Worm (Caenorhabditis elegans) whole organism, L2 larva: Measurements from ENCODE around the gene natc-1.
A peak's percentile ranks its signal among the peaks of the same experiment; 100 is the strongest.

Experiments
- C34F6.9 ChIP-seq: fragments of 150-350 bp; optimal IDR thresholded peaks from 2 replicates; lab custom pipeline; 2014; ENCODE audit warnings: missing biosample characterization, missing genetic modification characterization
- F13H6.1 ChIP-seq: sonication (generic microtip); optimal IDR thresholded peaks from 2 replicates; lab custom pipeline; 2016; ENCODE audit warnings: missing genetic modification characterization, missing compliant biosample characterization
- R02D3.7 ChIP-seq: fragments of 150-350 bp; optimal IDR thresholded peaks from 2 replicates; lab custom pipeline; 2014; ENCODE audit warnings: missing biosample characterization, missing genetic modification characterization
- alr-1 ChIP-seq: fragments of 150-350 bp; optimal IDR thresholded peaks from 2 replicates; lab custom pipeline; 2014; ENCODE audit warnings: missing biosample characterization, missing genetic modification characterization
- blmp-1 ChIP-seq: sonication (generic microtip); optimal IDR thresholded peaks from 2 replicates; lab custom pipeline; 2017; ENCODE audit warnings: missing genetic modification characterization, mild to moderate bottlenecking, missing compliant biosample characterization, antibody characterized with exemption, moderate library complexity; ENCODE audit not compliant: insufficient read depth
- crh-2 ChIP-seq: sonication (generic microtip); optimal IDR thresholded peaks from 2 replicates; lab custom pipeline; 2017; ENCODE audit warnings: missing biosample characterization, missing genetic modification characterization
- elt-1 ChIP-seq: fragments of 150-350 bp; optimal IDR thresholded peaks from 2 replicates; lab custom pipeline; 2014; ENCODE audit warnings: missing biosample characterization, missing genetic modification characterization
- elt-3 ChIP-seq: sonication (generic microtip); optimal IDR thresholded peaks from 2 replicates; lab custom pipeline; 2017; ENCODE audit warnings: missing biosample characterization, missing genetic modification characterization
- fos-1 ChIP-seq: fragments of 150-350 bp; optimal IDR thresholded peaks from 2 replicates; lab custom pipeline; 2014; ENCODE audit warnings: missing biosample characterization, missing genetic modification characterization
- gmeb-1 ChIP-seq: fragments of 150-350 bp; optimal IDR thresholded peaks from 2 replicates; lab custom pipeline; 2014; ENCODE audit warnings: missing biosample characterization, missing genetic modification characterization
- lsy-2 ChIP-seq, 2 experiments: fragments of 150-350 bp in 1 of 2; sonication (generic microtip) in 1 of 2; optimal IDR thresholded peaks; 2 replicates each; lab custom pipeline; 2014 to 2017; ENCODE audit warnings: missing biosample characterization in 2 of 2, missing genetic modification characterization in 2 of 2
- mab-5 ChIP-seq: fragments of 150-350 bp; optimal IDR thresholded peaks from 2 replicates; lab custom pipeline; 2014; ENCODE audit warnings: missing biosample characterization, missing genetic modification characterization
- mdl-1 ChIP-seq, 2 experiments: fragments of 150-350 bp in 1 of 2; sonication (generic microtip) in 1 of 2; optimal IDR thresholded peaks; 2 replicates each; lab custom pipeline; 2017; ENCODE audit warnings: missing biosample characterization in 2 of 2, missing genetic modification characterization in 2 of 2
- nhr-10 ChIP-seq: sonication (generic microtip); optimal IDR thresholded peaks from 2 replicates; lab custom pipeline; 2017; ENCODE audit warnings: missing biosample characterization, missing genetic modification characterization
- nhr-12 ChIP-seq: fragments of 150-350 bp; optimal IDR thresholded peaks from 2 replicates; lab custom pipeline; 2014; ENCODE audit warnings: missing biosample characterization, missing genetic modification characterization
- nhr-129 ChIP-seq: fragments of 150-350 bp; optimal IDR thresholded peaks from 2 replicates; lab custom pipeline; 2014; ENCODE audit warnings: missing biosample characterization, missing genetic modification characterization
- nhr-21 ChIP-seq: fragments of 150-350 bp; optimal IDR thresholded peaks from 2 replicates; lab custom pipeline; 2014; ENCODE audit warnings: missing biosample characterization, missing genetic modification characterization
- nhr-23 ChIP-seq: fragments of 150-350 bp; optimal IDR thresholded peaks from 2 replicates; lab custom pipeline; 2014; ENCODE audit warnings: missing biosample characterization, missing genetic modification reagents, missing genetic modification characterization
- nhr-237 ChIP-seq: fragments of 150-350 bp; optimal IDR thresholded peaks from 2 replicates; lab custom pipeline; 2014; ENCODE audit warnings: missing biosample characterization, missing genetic modification characterization
- nhr-25 ChIP-seq: fragments of 150-350 bp; sonication (generic microtip); optimal IDR thresholded peaks from 3 replicates; lab custom pipeline; 2014; ENCODE audit warnings: missing biosample characterization, missing genetic modification characterization
- nhr-6 ChIP-seq: fragments of 150-350 bp; optimal IDR thresholded peaks from 2 replicates; lab custom pipeline; 2014; ENCODE audit warnings: missing biosample characterization, missing genetic modification characterization
- nhr-77 ChIP-seq: fragments of 150-350 bp; optimal IDR thresholded peaks from 2 replicates; lab custom pipeline; 2014; ENCODE audit warnings: missing biosample characterization, missing genetic modification characterization
- sem-4 ChIP-seq: fragments of 150-350 bp; optimal IDR thresholded peaks from 2 replicates; lab custom pipeline; 2014; ENCODE audit warnings: missing biosample characterization, missing genetic modification reagents, missing genetic modification characterization
- sma-3 ChIP-seq: sonication (generic microtip); optimal IDR thresholded peaks from 2 replicates; lab custom pipeline; 2016; ENCODE audit warnings: missing genetic modification reagents, missing genetic modification characterization, missing compliant biosample characterization
- sma-9 ChIP-seq, 2 experiments: fragments of 150-350 bp in 1 of 2; sonication (generic microtip) in 1 of 2; optimal IDR thresholded peaks; 2 replicates each; lab custom pipeline; 2014 to 2016; ENCODE audit warnings: missing genetic modification characterization in 2 of 2, mild to moderate bottlenecking in 1 of 2, missing biosample characterization in 1 of 2, missing compliant biosample characterization in 1 of 2, missing genetic modification reagents in 1 of 2, moderate library complexity in 1 of 2
- snpc-4 ChIP-seq: fragments of 150-350 bp; optimal IDR thresholded peaks from 2 replicates; lab custom pipeline; 2014; ENCODE audit warnings: missing biosample characterization, missing genetic modification characterization
- unc-39 ChIP-seq: fragments of 150-350 bp; optimal IDR thresholded peaks from 2 replicates; lab custom pipeline; 2014; ENCODE audit warnings: missing biosample characterization, missing genetic modification characterization
- ztf-1 ChIP-seq: fragments of 200-800 bp; sonication (Bioruptor generic); conservative IDR thresholded peaks from 2 replicates; pipeline ENCODE4 v1.3.6; 2022; ENCODE audit warnings: missing genetic modification characterization, missing compliant biosample characterization
- ztf-11 ChIP-seq: sonication (generic microtip); optimal IDR thresholded peaks from 2 replicates; lab custom pipeline; 2017; ENCODE audit warnings: missing biosample characterization, missing genetic modification characterization
- ztf-4 ChIP-seq: fragments of 150-350 bp; optimal IDR thresholded peaks from 2 replicates; lab custom pipeline; 2014; ENCODE audit warnings: missing biosample characterization, missing genetic modification characterization

The natc-1 gene

DNA sequence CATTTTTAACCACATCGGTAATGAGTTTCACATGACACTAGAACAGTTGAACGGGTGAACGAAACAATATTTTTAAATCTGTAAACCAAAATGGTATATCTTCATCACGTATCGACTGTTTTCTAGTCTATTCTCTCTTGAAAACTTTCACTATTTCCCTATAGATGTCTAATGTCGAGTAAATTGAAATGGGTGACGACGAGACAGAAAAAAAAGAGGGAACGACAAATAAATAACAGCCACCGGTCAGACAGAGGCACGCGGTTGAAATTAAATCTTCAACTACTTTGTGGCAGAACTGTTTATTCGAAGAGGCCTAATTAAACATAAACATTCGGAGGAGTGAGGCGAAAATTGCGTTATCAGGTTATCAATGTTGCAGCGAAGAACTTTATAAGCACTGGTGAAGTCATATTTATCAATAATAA is 27.7 kb upstream of the natc-1 start:
- TF ChIP-seq nhr-129 (tag; lab: Kevin White, UChicago) = peak; percentile 36
- TF ChIP-seq nhr-23 (tag; lab: Kevin White, UChicago) = no peak
- peak; percentile 5 for TF ChIP-seq sma-9 (GFP tag; optimal IDR thresholded peaks at IDR 0.05; lab: Kevin White, UChicago)
- no peak for TF ChIP-seq sma-9 (tag; optimal IDR thresholded peaks at IDR 0.05; lab: Kevin White, UChicago)
- peak; percentile 35 for TF ChIP-seq nhr-25 (tag; lab: Kevin White, UChicago)
- peak; percentile 32 for TF ChIP-seq gmeb-1 (tag; lab: Kevin White, UChicago)
- peak; percentile 36 for TF ChIP-seq F13H6.1 (tag; lab: Kevin White, UChicago)
- TF ChIP-seq blmp-1 = peak; percentile 73
- no peak for TF ChIP-seq nhr-21 (tag; lab: Kevin White, UChicago)
- TF ChIP-seq crh-2 (tag; lab: Kevin White, UChicago) = peak; percentile 37
- no peak for TF ChIP-seq elt-3 (tag; lab: Kevin White, UChicago)
- no peak for TF ChIP-seq nhr-77 (tag; lab: Kevin White, UChicago)
- TF ChIP-seq fos-1 = peak; percentile 65
- TF ChIP-seq nhr-10 = no peak

ce11 chrV:8435292-8435691 is 26.9 kb upstream of the natc-1 start:
- TF ChIP-seq ztf-1 (GFP tag; lab: Robert Waterston, UW) (no peak), nhr-21 (tag; lab: Kevin White, UChicago) (no peak), fos-1 (no peak), mdl-1 (tag; optimal IDR thresholded peaks at IDR 0.05; lab: Kevin White, UChicago) (no peak), nhr-25 (tag; lab: Kevin White, UChicago) (no peak), gmeb-1 (tag; lab: Kevin White, UChicago) (no peak), nhr-129 (tag; lab: Kevin White, UChicago) (no peak), elt-3 (tag; lab: Kevin White, UChicago) (no peak), snpc-4 (no peak), alr-1 (tag; lab: Kevin White, UChicago) (no peak), sma-3 (GFP tag; lab: Kevin White, UChicago) (no peak), elt-1 (tag; lab: Kevin White, UChicago) (no peak), nhr-12 (no peak)

ce11 chrV:8437358-8437757 is 24.8 kb upstream of the natc-1 start:
- no peak for TF ChIP-seq fos-1
- TF ChIP-seq alr-1 (tag; lab: Kevin White, UChicago) = no peak
- TF ChIP-seq R02D3.7 = no peak
- TF ChIP-seq ztf-11 (tag; lab: Kevin White, UChicago) = no peak
- TF ChIP-seq mdl-1 (tag; optimal IDR thresholded peaks at IDR 0.05; lab: Kevin White, UChicago) = no peak
- TF ChIP-seq sma-9 (GFP tag; optimal IDR thresholded peaks at IDR 0.05; lab: Kevin White, UChicago) = no peak
- no peak for TF ChIP-seq sma-9 (tag; optimal IDR thresholded peaks at IDR 0.05; lab: Kevin White, UChicago)
- TF ChIP-seq unc-39 (tag; lab: Kevin White, UChicago) = no peak
- TF ChIP-seq mab-5 (tag; lab: Kevin White, UChicago) = peak; percentile 74

DNA sequence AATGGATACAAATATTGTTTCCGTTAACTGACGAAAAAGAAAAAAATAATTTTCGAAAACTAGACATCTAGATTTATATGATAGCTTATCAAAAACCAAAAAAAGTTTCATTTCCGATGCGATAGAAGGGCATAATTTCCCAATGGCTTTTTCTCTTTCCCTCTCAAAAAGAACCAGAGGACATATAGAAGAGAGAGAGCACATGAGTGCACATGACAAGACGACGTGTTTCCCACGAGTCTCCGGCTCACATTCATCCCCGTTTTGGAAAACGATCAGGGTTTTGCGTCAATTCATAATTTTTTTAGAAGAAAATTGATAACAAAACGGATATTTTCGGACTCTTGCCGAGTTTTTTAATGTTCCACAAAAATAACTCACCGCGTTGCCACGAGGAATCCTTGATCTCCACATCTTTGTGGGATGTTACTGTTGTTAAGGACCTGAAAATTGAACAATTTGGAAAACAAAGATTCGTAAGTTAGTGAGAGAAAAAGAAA is 17.8 kb upstream of the natc-1 start, which contains the start of gene lmd-3:
Gene lmd-3 (minus strand): TSS at position 450 of the 500 bp plus-strand sequence.
- TF ChIP-seq nhr-6 (no peak), C34F6.9 (tag; lab: Kevin White, UChicago) (no peak), F13H6.1 (tag; lab: Kevin White, UChicago) (no peak), ztf-4 (tag; lab: Kevin White, UChicago) (no peak), elt-1 (tag; lab: Kevin White, UChicago) (no peak)

DNA sequence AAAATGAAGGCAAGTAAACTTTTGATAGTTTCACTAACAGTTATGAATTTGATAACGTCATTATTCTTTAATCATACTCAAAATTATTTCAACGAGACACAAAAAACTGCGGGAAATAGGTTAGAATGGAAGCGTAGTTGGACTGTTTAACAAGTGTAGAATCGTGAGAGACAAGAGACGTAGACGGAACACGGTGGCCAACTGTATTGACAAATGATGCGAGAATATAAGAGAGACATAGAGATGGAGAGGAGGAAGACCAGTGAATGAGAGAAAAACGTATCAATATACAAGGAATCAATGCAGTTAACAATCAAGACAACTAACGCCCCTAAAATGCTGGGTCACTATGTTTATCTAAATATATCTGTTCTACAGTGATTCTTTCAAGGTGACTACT is 16.5 kb upstream of the natc-1 start:
- no peak for TF ChIP-seq nhr-23 (tag; lab: Kevin White, UChicago)
- peak; percentile 50 for TF ChIP-seq crh-2 (tag; lab: Kevin White, UChicago)
- TF ChIP-seq nhr-6 = no peak
- peak; percentile 48 for TF ChIP-seq gmeb-1 (tag; lab: Kevin White, UChicago)
- TF ChIP-seq lsy-2 (tag; optimal IDR thresholded peaks at IDR 0.05; lab: Kevin White, UChicago) = peak in 1 of 2 experiments; percentile 20
- TF ChIP-seq snpc-4 = peak; percentile 1
- peak; percentile 56 for TF ChIP-seq sma-9 (GFP tag; optimal IDR thresholded peaks at IDR 0.05; lab: Kevin White, UChicago)
- TF ChIP-seq sma-9 (tag; optimal IDR thresholded peaks at IDR 0.05; lab: Kevin White, UChicago) = no peak
- TF ChIP-seq sma-3 (GFP tag; lab: Kevin White, UChicago) = peak; percentile 66
- no peak for TF ChIP-seq sem-4
- peak; percentile 65 for TF ChIP-seq fos-1
- TF ChIP-seq elt-3 (tag; lab: Kevin White, UChicago) = no peak
- TF ChIP-seq nhr-25 (tag; lab: Kevin White, UChicago) = peak; percentile 33
- TF ChIP-seq nhr-21 (tag; lab: Kevin White, UChicago) = peak; percentile 14
- no peak for TF ChIP-seq nhr-237 (tag; lab: Kevin White, UChicago)
- TF ChIP-seq C34F6.9 (tag; lab: Kevin White, UChicago) = peak; percentile 16
- peak; percentile 38 for TF ChIP-seq F13H6.1 (tag; lab: Kevin White, UChicago)
- peak; percentile 56 for TF ChIP-seq nhr-129 (tag; lab: Kevin White, UChicago)
